Worm (Caenorhabditis elegans) whole organism, L4/young adult: Measurements from ENCODE around the gene nlp-41.

Experiments used
- W03F9.2 ChIP-seq: fragments of 150-350 bp; optimal IDR thresholded peaks from 2 replicates; lab custom pipeline; 2014; ENCODE audit warnings: missing biosample characterization, missing genetic modification characterization
- dao-5 ChIP-seq: sonication (generic microtip); optimal IDR thresholded peaks from 2 replicates; lab custom pipeline; 2016; ENCODE audit warnings: missing genotype, missing genetic modification characterization, moderate library complexity, missing compliant biosample characterization
- him-1 ChIP-seq: sonication (generic microtip); optimal IDR thresholded peaks from 2 replicates; lab custom pipeline; 2016; ENCODE audit warnings: missing genotype, missing genetic modification reagents, missing genetic modification characterization, missing compliant biosample characterization

DNA sequence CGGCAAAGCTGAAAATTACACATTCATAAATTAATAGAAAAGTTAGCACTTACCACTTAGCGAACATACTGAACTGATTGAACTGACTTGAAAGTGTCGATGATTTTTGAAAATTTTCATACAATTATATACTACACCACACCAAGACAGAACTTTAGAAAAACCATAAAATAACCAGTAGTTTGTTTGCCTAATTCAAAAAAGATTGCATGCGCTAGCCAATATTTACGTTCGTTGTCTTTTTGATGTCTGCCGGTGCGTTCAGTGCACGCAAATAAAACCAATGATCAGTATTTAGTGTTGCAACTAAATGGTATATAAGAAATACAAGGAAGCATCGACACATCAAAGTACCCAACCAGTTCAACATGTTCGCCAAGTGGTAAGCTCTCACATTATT lies 29.8 kb downstream of the nlp-41 start, which contains the start of the genes nspb-8 and nspb-9:
- TF ChIP-seq W03F9.2 (tag; lab: Kevin White, UChicago), result no peak
- TF ChIP-seq him-1 (tag; lab: Kevin White, UChicago), result no peak
- TF ChIP-seq dao-5, result no peak
